Fruit fly (Drosophila melanogaster): ENCODE results near the gene mip130.

Gene mip130

DNA sequence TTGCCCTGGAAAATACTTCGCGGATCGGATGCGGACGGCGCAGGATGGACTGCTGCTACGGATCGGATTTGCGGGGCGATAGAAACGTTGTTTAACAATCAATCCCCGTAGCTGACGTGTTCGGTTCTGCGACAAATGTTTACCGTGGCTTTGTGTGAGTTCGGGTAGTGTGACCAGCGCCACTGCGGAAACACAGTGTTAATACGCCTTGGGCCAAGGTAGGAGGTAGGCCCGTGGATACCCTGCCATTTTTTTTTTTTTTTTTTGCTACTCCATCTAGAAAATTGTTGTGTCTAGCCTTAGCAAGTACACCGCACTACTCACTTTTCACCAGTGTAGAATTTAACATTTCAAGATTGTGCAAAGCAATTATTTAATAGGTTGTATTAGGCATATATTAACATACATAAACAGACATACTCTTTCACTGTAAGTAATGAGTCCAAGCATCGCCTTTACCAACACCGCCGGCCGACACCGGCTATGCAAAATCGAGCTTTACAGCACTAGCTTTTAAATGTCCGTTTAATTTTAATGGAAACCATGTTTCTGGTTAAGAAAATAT is 46.3 kb upstream of the mip130 start, which contains the start of gene deltaCOP (continued):
- no peak for TF ChIP-seq ara (GFP tag; IDR thresholded peaks at IDR 0.05)
- TF ChIP-seq Rfx (GFP tag; IDR thresholded peaks at IDR 0.05) = peak; percentile 89
- peak; percentile 40; the same call in 1 of the 3 replicates for TF ChIP-seq knrl (GFP tag; IDR thresholded peaks at IDR 0.05; ENCODE audit: partially characterized antibody)
- TF ChIP-seq CG1647 (GFP tag; optimal IDR thresholded peaks at IDR 0.05) = peak; percentile 88
- TF ChIP-seq gsb-n (tag; optimal IDR thresholded peaks at IDR 0.05) = peak; percentile 61
- TF ChIP-seq toy (GFP tag; IDR thresholded peaks at IDR 0.05) = peak; percentile 60; the same call in 1 of the 2 replicates
- peak; percentile 86 for TF ChIP-seq pnt (GFP tag; optimal IDR thresholded peaks at IDR 0.05)
- TF ChIP-seq en (GFP tag; optimal IDR thresholded peaks at IDR 0.05) = peak; percentile 69
- no peak for TF ChIP-seq sd (tag; optimal IDR thresholded peaks at IDR 0.05)
- peak; percentile 32 for TF ChIP-seq CG6654 (GFP tag; optimal IDR thresholded peaks at IDR 0.05)
- TF ChIP-seq corto (GFP tag; optimal IDR thresholded peaks at IDR 0.05) = no peak
- no peak for TF ChIP-seq CG8478 (optimal IDR thresholded peaks at IDR 0.05)
- TF ChIP-seq bab2 (GFP tag; optimal IDR thresholded peaks at IDR 0.05) = peak; percentile 91
- TF ChIP-seq fd3F (GFP tag; optimal IDR thresholded peaks at IDR 0.05) = peak; percentile 62
- peak; percentile 70 for TF ChIP-seq HLH3B (GFP tag; IDR thresholded peaks at IDR 0.05)
- peak; percentile 55 for TF ChIP-seq psq (GFP tag; optimal IDR thresholded peaks at IDR 0.05)
- peak; percentile 58 for TF ChIP-seq twi (tag; optimal IDR thresholded peaks at IDR 0.05)
- TF ChIP-seq pzg (GFP tag; optimal IDR thresholded peaks at IDR 0.05) = peak; percentile 39
- TF ChIP-seq CG18011 (GFP tag; optimal IDR thresholded peaks at IDR 0.05) = peak; percentile 55
- TF ChIP-seq mirr (GFP tag; optimal IDR thresholded peaks at IDR 0.05) = no peak
- TF ChIP-seq CG12071 (GFP tag; optimal IDR thresholded peaks at IDR 0.05) = peak; percentile 42
- peak; percentile 79 for TF ChIP-seq nmo (GFP tag; optimal IDR thresholded peaks at IDR 0.05)
- TF ChIP-seq CG13624 (GFP tag; optimal IDR thresholded peaks at IDR 0.05) = peak; percentile 92
- TF ChIP-seq TFAM (GFP tag; optimal IDR thresholded peaks at IDR 0.05) = no peak
- peak; percentile 69; the same call in 2 of the 3 replicates for TF ChIP-seq Mrtf (GFP tag; IDR thresholded peaks at IDR 0.05)
- no peak for TF ChIP-seq CG2129 (GFP tag; IDR thresholded peaks at IDR 0.05; ENCODE audit: partially characterized antibody)
- TF ChIP-seq Doc3 (GFP tag; IDR thresholded peaks at IDR 0.05; ENCODE audit: partially characterized antibody) = no peak
- peak; percentile 90 for TF ChIP-seq dysf (GFP tag; IDR thresholded peaks at IDR 0.05)
- TF ChIP-seq Sin3A (optimal IDR thresholded peaks at IDR 0.05) = peak; percentile 85
- TF ChIP-seq ase (GFP tag; IDR thresholded peaks at IDR 0.05) = peak; percentile 74; the same call in 2 of the 3 replicates
- TF ChIP-seq fd64A (GFP tag; optimal IDR thresholded peaks at IDR 0.05) = no peak
- peak; percentile 90 for TF ChIP-seq ind (GFP tag; optimal IDR thresholded peaks at IDR 0.05)
- peak; percentile 78 for TF ChIP-seq sug (tag; optimal IDR thresholded peaks at IDR 0.05)
- TF ChIP-seq CG34422 (GFP tag; IDR thresholded peaks at IDR 0.05) = peak; percentile 85; the same call in 2 of the 3 replicates
- TF ChIP-seq CG6791 (GFP tag; IDR thresholded peaks at IDR 0.05; ENCODE audit: partially characterized antibody) = no peak
- no peak for TF ChIP-seq Asciz (GFP tag; optimal IDR thresholded peaks at IDR 0.05)
- TF ChIP-seq wek (GFP tag; optimal IDR thresholded peaks at IDR 0.05) = peak; percentile 37
- TF ChIP-seq CG12769 (tag; optimal IDR thresholded peaks at IDR 0.05) = no peak
- TF ChIP-seq aop (GFP tag; IDR thresholded peaks at IDR 0.05) = no peak
- TF ChIP-seq row (GFP tag; IDR thresholded peaks at IDR 0.05) = peak; percentile 99
- peak; percentile 74 for TF ChIP-seq CG3065 (GFP tag; optimal IDR thresholded peaks at IDR 0.05)
- TF ChIP-seq CG18599 (GFP tag; optimal IDR thresholded peaks at IDR 0.05) = no peak
